Worm (Caenorhabditis elegans): ENCODE measurements around the gene gfat-1.
"Not testable (repeated sequence)": the region's sequence is repeated elsewhere in the genome, so short reads cannot be mapped to it uniquely, and the experiment has no call there.

Gene gfat-1

ce11 chrII:11566970-11567711 is 28.1 kb downstream of the gfat-1 start, which contains the start of gene F54D5.5 (continued):
- TF ChIP-seq ets-4 (tag; optimal IDR thresholded peaks at IDR 0.05), result no peak

DNA sequence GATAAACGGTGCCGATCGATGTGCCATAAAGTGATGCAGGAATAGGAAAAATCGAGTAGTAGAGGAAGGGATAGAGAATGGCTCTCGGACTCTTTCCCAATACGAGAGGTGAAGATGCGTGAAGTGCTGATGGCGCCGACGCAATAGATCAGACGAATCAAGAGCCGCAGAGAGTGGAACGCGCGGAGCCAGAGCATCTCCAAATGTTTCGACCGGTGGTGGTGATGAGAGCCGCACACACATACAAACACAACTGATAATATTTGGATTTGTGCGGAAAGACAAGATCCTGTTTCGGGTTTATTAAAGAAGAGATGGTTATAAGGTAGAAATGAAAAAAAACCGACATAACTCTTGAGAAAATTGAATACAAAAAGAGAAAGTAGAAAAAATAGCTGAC is 31.1 kb downstream of the gfat-1 start, which contains the start of gene F54D5.15:
TSS of gene F54D5.15 (minus strand) at position 101 of the 400 bp plus-strand sequence.
- TF ChIP-seq zip-5 (tag; optimal IDR thresholded peaks at IDR 0.05), result no peak
- TF ChIP-seq mec-3 (tag; optimal IDR thresholded peaks at IDR 0.05; ENCODE audit: borderline replicate concordance), result no peak
- TF ChIP-seq rnt-1 (tag; optimal IDR thresholded peaks at IDR 0.05), result no peak
- TF ChIP-seq fkh-6 (tag; optimal IDR thresholded peaks at IDR 0.05), result no peak
- TF ChIP-seq ztf-16 (tag; optimal IDR thresholded peaks at IDR 0.05), result no peak
- TF ChIP-seq unc-42 (tag; optimal IDR thresholded peaks at IDR 0.05), result no peak
- no peak for TF ChIP-seq pha-4 (tag; optimal IDR thresholded peaks at IDR 0.05)
- TF ChIP-seq ref-2 (tag; optimal IDR thresholded peaks at IDR 0.05), result no peak
- no peak for TF ChIP-seq Y22D7AL.16 (tag; optimal IDR thresholded peaks at IDR 0.05)
- no peak for TF ChIP-seq ceh-22 (tag; optimal IDR thresholded peaks at IDR 0.05)
- TF ChIP-seq tbx-7 (tag; optimal IDR thresholded peaks at IDR 0.05), result no peak
- no peak for TF ChIP-seq nhr-232 (tag; optimal IDR thresholded peaks at IDR 0.05)
- no peak for TF ChIP-seq unc-86 (tag; optimal IDR thresholded peaks at IDR 0.05)
- TF ChIP-seq pag-3 (tag; optimal IDR thresholded peaks at IDR 0.05; ENCODE audit: borderline replicate concordance), result no peak
- no peak for TF ChIP-seq tbx-2 (tag; optimal IDR thresholded peaks at IDR 0.05)

DNA sequence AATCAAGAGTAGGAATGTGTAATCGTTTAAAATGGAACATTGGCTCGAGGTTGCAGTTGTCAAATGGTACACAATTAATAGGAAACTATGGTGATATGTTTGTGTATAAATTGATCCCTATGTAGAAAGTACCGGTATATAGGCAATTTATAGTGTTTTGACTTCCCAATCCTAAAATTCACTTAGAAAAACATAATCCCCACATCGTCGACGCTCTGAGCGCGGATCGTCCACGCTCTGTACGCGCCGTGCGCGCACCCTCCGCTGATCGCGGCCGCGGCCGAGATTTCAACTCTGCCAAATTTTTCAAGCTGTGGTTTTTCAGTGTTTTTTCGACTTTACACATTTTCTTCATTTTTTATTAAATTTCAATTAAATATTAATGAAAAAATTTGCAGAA is 38.9 kb downstream of the gfat-1 start, which contains the start of gene F54D5.17:
TSS of gene F54D5.17 (plus strand) at position 301 of the 400 bp plus-strand sequence.
- no peak for TF ChIP-seq hlh-30 (tag; optimal IDR thresholded peaks at IDR 0.05; ENCODE audit: insufficient read depth)

DNA sequence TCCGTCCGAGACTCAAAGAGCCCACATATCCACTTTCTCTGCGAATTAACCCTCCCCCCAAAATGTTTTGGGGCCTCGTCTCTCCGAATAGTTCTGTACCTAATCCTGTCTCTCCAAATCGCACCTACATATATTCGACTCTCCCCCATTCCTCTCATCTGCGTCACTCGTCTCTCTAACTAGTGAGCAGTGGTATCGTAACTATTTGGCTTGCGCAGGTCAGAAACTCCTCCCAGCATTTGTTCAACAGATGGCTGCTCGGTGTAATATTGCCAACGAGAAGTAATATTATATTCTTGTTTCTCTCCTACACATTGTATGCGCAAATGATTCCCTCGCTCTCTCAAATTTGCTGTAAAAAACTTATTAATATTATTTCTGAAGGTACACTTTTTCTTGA is 39.6 kb downstream of the gfat-1 start, which contains the start of gene F54D5.24:
TSS of gene F54D5.24 (plus strand) at position 316 of the 400 bp plus-strand sequence.
- TF ChIP-seq rnt-1 (tag; optimal IDR thresholded peaks at IDR 0.05) (no peak), unc-55 (GFP tag; optimal IDR thresholded peaks at IDR 0.05) (no peak), ceh-18 (tag; optimal IDR thresholded peaks at IDR 0.05) (no peak), hlh-8 (tag; optimal IDR thresholded peaks at IDR 0.05) (peak; percentile 38), pag-3 (tag; optimal IDR thresholded peaks at IDR 0.05; ENCODE audit: borderline replicate concordance) (no peak), tbx-2 (tag; optimal IDR thresholded peaks at IDR 0.05) (peak; percentile 5), ceh-34 (tag; optimal IDR thresholded peaks at IDR 0.05) (peak; percentile 64), unc-3 (GFP tag; conservative IDR thresholded peaks at IDR 0.05) (no peak), unc-3 (tag; optimal IDR thresholded peaks at IDR 0.05) (no peak), eyg-1 (tag; optimal IDR thresholded peaks at IDR 0.05) (no peak)

DNA sequence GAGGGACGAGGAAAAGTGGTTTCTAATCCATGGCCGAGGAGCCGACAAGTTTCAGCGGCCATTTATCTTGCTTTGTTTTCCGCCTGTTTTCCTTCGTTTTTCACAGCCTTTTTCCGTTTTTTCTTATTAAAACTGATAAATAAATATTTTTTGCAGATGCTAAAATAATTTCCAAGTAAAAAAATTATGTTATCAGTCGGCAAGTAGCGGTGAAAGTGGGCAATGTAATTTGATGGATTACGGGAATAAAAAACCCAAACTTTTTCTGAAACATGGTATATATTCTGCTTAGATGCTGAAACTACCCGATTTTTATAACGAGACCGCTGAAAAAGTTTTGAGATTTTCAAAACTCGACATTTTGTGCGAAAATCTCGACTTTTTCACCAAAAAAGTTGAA is 43.2 kb downstream of the gfat-1 start, which contains the start of gene dhgd-1:
TSS of gene dhgd-1 (minus strand) at position 101 of the 400 bp plus-strand sequence.
- TF ChIP-seq elt-2 (tag; optimal IDR thresholded peaks at IDR 0.05); unc-3 (GFP tag; conservative IDR thresholded peaks at IDR 0.05); unc-3 (tag; optimal IDR thresholded peaks at IDR 0.05); ahr-1 (tag; optimal IDR thresholded peaks at IDR 0.05): not testable (repeated sequence)

DNA sequence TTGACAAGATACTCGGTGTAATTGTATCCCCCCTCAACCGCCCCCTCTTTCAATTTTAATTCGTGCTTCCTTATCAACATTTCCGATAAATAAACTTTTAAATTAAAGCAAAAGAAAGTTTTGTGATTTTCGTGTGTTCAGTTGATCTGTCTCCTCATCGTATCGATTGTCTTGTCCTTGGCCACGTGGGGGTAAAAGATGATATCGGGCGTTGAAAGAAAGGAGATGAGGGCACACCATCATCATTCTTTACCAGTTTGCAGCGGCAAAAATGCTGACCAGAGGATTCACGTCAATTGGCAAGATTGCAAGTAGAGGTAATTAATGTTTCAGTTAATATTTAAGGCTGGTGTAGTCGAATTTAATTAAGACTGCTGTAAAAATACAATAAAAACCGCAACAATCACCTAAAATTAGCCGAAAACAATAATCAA is 47.9 kb downstream of the gfat-1 start, which contains the start of gene F54D5.7:
TSS of gene F54D5.7 (plus strand) at position 264 of the 434 bp plus-strand sequence.
- TF ChIP-seq gmeb-2 (tag; optimal IDR thresholded peaks at IDR 0.05) (no peak), pag-3 (tag; optimal IDR thresholded peaks at IDR 0.05; ENCODE audit: borderline replicate concordance) (no peak), pha-2 (tag; optimal IDR thresholded peaks at IDR 0.05) (no peak), ceh-30 (tag; optimal IDR thresholded peaks at IDR 0.05) (peak; percentile 17), ceh-14 (tag; optimal IDR thresholded peaks at IDR 0.05) (no peak), ceh-18 (tag; optimal IDR thresholded peaks at IDR 0.05) (no peak), T23F11.4 (GFP tag; optimal IDR thresholded peaks at IDR 0.05) (no peak), Y22D7AL.16 (tag; optimal IDR thresholded peaks at IDR 0.05) (no peak), ets-4 (tag; optimal IDR thresholded peaks at IDR 0.05) (no peak), ceh-34 (tag; optimal IDR thresholded peaks at IDR 0.05) (no peak), npax-4 (tag; optimal IDR thresholded peaks at IDR 0.05) (no peak), lim-6 (tag; optimal IDR thresholded peaks at IDR 0.05) (no peak), madf-2 (tag; optimal IDR thresholded peaks at IDR 0.05) (no peak), syd-9 (tag; optimal IDR thresholded peaks at IDR 0.05) (no peak), ceh-9 (tag; optimal IDR thresholded peaks at IDR 0.05) (no peak), hlh-15 (tag; optimal IDR thresholded peaks at IDR 0.05) (no peak), unc-42 (tag; optimal IDR thresholded peaks at IDR 0.05) (no peak), tbx-2 (tag; optimal IDR thresholded peaks at IDR 0.05) (no peak), ama-1 (optimal IDR thresholded peaks at IDR 0.05) (peak; percentile 79), nhr-11 (tag; optimal IDR thresholded peaks at IDR 0.05) (no peak), nfya-1 (tag; optimal IDR thresholded peaks at IDR 0.05) (no peak), pax-1 (tag; optimal IDR thresholded peaks at IDR 0.05) (no peak), K09A11.1 (tag; optimal IDR thresholded peaks at IDR 0.05; ENCODE audit: insufficient read depth) (no peak)
